Worm (Caenorhabditis elegans): ENCODE results near the gene ced-9.

Gene ced-9

ce11 chrIII:10320228-10320705 is 14.7 kb upstream of the ced-9 start:
- TF ChIP-seq lsy-2 (tag; optimal IDR thresholded peaks at IDR 0.05) = peak; percentile 1

- TF ChIP-seq hlh-1 (tag; optimal IDR thresholded peaks at IDR 0.05) = no peak
- no peak for TF ChIP-seq nhr-76 (tag; optimal IDR thresholded peaks at IDR 0.05)
- TF ChIP-seq sptf-1 (tag; optimal IDR thresholded peaks at IDR 0.05) = no peak
- TF ChIP-seq elt-1 (tag; optimal IDR thresholded peaks at IDR 0.05; ENCODE audit: borderline replicate concordance, insufficient read depth) = no peak
- no peak for TF ChIP-seq ces-1 (GFP tag; optimal IDR thresholded peaks at IDR 0.05)
- no peak for TF ChIP-seq unc-62 (GFP tag; optimal IDR thresholded peaks at IDR 0.05)
- no peak for TF ChIP-seq unc-120 (tag; optimal IDR thresholded peaks at IDR 0.05; ENCODE audit: poor library complexity, severe bottlenecking)
- no peak for TF ChIP-seq drap-1 (GFP tag; optimal IDR thresholded peaks at IDR 0.05)
- TF ChIP-seq mep-1 (tag; optimal IDR thresholded peaks at IDR 0.05) = no peak
- no peak for TF ChIP-seq ceh-39 (tag; optimal IDR thresholded peaks at IDR 0.05)
- TF ChIP-seq nhr-2 (tag; optimal IDR thresholded peaks at IDR 0.05) = no peak
- TF ChIP-seq ham-2 (GFP tag; optimal IDR thresholded peaks at IDR 0.05) = no peak
- TF ChIP-seq elt-3 (tag; optimal IDR thresholded peaks at IDR 0.05) = no peak
- TF ChIP-seq zip-8 (tag; optimal IDR thresholded peaks at IDR 0.05) = no peak
- no peak for TF ChIP-seq ceh-43 (GFP tag; optimal IDR thresholded peaks at IDR 0.05)
- TF ChIP-seq snpc-4 (tag; optimal IDR thresholded peaks at IDR 0.05) = no peak
- no peak for TF ChIP-seq tbx-8 (GFP tag; optimal IDR thresholded peaks at IDR 0.05)
- no peak for TF ChIP-seq ceh-83 (GFP tag; optimal IDR thresholded peaks at IDR 0.05)
Measured at ce11 chrIII:10320788-10321187, 14.2 kb upstream of the ced-9 start, which contains the start of gene sas-7. TSS of gene sas-7 (plus strand) at chrIII:10321019.

DNA sequence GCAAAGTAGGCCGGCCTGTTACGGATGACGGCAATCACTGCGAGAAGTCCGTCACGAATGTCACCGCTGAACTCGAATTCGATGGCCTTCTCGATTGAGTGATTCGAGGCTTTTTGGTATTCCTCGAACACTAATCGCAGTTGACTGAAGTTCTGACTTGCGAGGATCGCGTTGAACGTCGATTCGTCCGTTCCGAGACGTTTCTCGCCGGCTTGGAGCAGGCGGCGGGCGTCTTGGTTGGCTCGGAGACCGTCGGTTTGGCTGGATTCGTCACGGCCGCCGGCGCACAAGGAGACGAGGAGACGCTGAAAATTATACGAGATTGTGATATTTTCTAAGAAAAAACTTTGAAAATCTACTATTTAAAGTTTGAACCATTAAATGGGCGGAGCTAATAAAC is 8.6 kb upstream of the ced-9 start:
- TF ChIP-seq nhr-2 (tag; optimal IDR thresholded peaks at IDR 0.05) (no peak), sem-2 (GFP tag; optimal IDR thresholded peaks at IDR 0.05) (no peak), unc-120 (tag; optimal IDR thresholded peaks at IDR 0.05; ENCODE audit: poor library complexity, severe bottlenecking) (no peak), nhr-28 (tag; optimal IDR thresholded peaks at IDR 0.05) (no peak), mls-2 (tag; optimal IDR thresholded peaks at IDR 0.05) (no peak)

DNA sequence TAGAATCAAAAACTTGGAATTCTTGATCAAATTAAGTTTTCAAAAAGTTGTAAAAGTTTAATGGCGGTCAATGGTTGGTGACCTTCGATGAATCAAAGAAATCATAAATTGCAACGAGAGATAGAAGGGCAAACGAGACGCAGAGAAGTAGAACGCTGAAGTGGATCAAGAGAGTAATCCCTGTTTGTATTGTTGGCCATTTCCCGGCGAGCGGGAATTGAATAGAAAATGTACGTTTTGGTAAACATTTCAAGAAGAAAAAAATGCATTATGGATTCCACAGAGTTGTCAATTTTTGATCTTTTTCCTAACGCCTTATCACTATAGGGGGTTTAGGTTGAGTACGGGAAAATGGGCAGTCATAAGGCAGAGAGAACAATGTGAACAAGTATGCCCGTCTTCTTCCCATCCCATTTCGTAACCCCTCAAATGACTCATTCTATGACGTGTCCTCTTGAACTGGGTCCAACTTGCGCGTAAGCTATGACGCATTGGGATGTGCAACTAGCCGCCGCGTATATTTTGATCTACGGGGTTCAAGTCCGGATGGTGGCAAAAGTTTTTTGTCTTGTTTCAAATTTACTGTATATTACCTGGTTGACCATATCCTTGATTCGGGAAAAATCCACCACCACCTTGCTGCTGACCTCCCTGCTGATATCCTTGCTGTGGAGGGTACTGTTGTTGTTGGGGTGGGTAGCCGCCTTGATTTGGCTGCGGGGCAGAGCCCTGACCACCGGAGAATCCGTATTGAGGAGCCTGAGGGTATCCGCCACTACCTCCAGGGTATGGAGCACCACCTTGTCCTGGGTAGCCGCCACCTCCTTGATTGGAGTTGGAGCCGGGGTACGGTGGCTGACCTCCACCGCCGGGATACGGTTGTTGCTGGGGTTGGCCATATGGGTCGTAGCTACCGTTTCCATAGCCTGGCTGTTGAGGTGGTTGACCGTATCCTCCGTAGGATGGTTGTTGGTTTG is 6.1 kb upstream of the ced-9 start:
- no peak for TF ChIP-seq zip-8 (tag; optimal IDR thresholded peaks at IDR 0.05)
- no peak for TF ChIP-seq mls-2 (tag; optimal IDR thresholded peaks at IDR 0.05)
- no peak for TF ChIP-seq elt-1 (tag; optimal IDR thresholded peaks at IDR 0.05; ENCODE audit: borderline replicate concordance, insufficient read depth)
- no peak for TF ChIP-seq nhr-28 (tag; optimal IDR thresholded peaks at IDR 0.05)
- peak; percentile 19 for TF ChIP-seq pha-4 (tag; optimal IDR thresholded peaks at IDR 0.05)
- TF ChIP-seq sem-2 (GFP tag; optimal IDR thresholded peaks at IDR 0.05) = no peak

DNA sequence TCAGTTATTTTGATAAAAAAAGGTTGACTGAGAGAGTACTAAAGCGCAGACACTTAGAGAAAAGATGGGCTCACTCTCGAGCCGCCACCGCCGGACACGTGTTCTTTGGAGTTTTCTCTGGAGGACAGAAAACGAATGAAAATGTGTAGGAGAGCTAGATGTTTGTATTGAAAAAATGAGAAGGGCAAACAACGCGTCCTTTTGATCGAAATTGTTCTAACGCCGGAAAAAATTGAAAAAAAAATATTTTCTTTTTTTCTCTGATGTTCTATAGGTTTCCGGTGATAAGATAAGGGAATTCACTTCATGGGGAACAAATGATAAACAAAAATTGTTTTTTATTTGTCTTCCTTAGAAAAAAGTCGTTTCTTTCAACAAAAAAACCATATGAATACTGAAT is 5.2 kb upstream of the ced-9 start:
- no peak for TF ChIP-seq sem-2 (GFP tag; optimal IDR thresholded peaks at IDR 0.05)
- no peak for TF ChIP-seq mab-5 (tag; optimal IDR thresholded peaks at IDR 0.05)
- TF ChIP-seq M03D4.4 (tag; optimal IDR thresholded peaks at IDR 0.05) = no peak
- TF ChIP-seq flh-1 (GFP tag; optimal IDR thresholded peaks at IDR 0.05) = no peak
- TF ChIP-seq tbx-8 (GFP tag; optimal IDR thresholded peaks at IDR 0.05) = no peak
- TF ChIP-seq unc-120 (tag; optimal IDR thresholded peaks at IDR 0.05; ENCODE audit: poor library complexity, severe bottlenecking) = no peak
- no peak for TF ChIP-seq mls-2 (tag; optimal IDR thresholded peaks at IDR 0.05)
- no peak for TF ChIP-seq nhr-12 (tag; optimal IDR thresholded peaks at IDR 0.05)
- no peak for TF ChIP-seq zip-8 (tag; optimal IDR thresholded peaks at IDR 0.05)
- no peak for TF ChIP-seq elt-3 (tag; optimal IDR thresholded peaks at IDR 0.05)
- no peak for TF ChIP-seq drap-1 (GFP tag; optimal IDR thresholded peaks at IDR 0.05)
- TF ChIP-seq lin-13 (tag; optimal IDR thresholded peaks at IDR 0.05) = no peak
- no peak for TF ChIP-seq elt-1 (tag; optimal IDR thresholded peaks at IDR 0.05; ENCODE audit: borderline replicate concordance, insufficient read depth)
- no peak for TF ChIP-seq lin-32 (GFP tag; optimal IDR thresholded peaks at IDR 0.05)
- no peak for TF ChIP-seq pha-4 (tag; optimal IDR thresholded peaks at IDR 0.05)
